Worm (Caenorhabditis elegans) whole organism, young adult: ENCODE measurements around the gene ZC155.4.

Source experiments
- B0019.2 ChIP-seq: fragments of 200-800 bp; sonication (Bioruptor generic); conservative IDR thresholded peaks from 2 replicates; pipeline ENCODE4 v1.3.6; 2022; ENCODE audit warnings: missing genetic modification reagents, missing genetic modification characterization, missing compliant biosample characterization
- C06A6.2 ChIP-seq: fragments of 200-800 bp; sonication (Bioruptor generic); conservative IDR thresholded peaks from 2 replicates; pipeline ENCODE4 v1.3.6; 2022; ENCODE audit warnings: missing genetic modification characterization, missing compliant biosample characterization
- F37B4.10 ChIP-seq: fragments of 200-800 bp; sonication (Bioruptor generic); IDR thresholded peaks from 2 replicates; pipeline ENCODE4 v1.3.6; 2022; ENCODE audit warnings: missing genetic modification characterization, missing compliant biosample characterization
- F39B2.1 ChIP-seq: fragments of 200-800 bp; sonication (Bioruptor generic); IDR thresholded peaks from 2 replicates; pipeline ENCODE4 v1.3.6; 2022; ENCODE audit warnings: missing genetic modification reagents, missing genetic modification characterization, missing compliant biosample characterization
- F49E8.2 ChIP-seq: sonication (generic microtip); optimal IDR thresholded peaks from 3 replicates; lab custom pipeline; 2017; ENCODE audit warnings: missing genetic modification characterization, mild to moderate bottlenecking, missing compliant biosample characterization, antibody characterized with exemption, moderate library complexity; ENCODE audit not compliant: insufficient read depth
- K12H6.12 ChIP-seq: fragments of 200-800 bp; sonication (Bioruptor generic); optimal IDR thresholded peaks from 2 replicates; lab custom pipeline; 2018; ENCODE audit warnings: mild to moderate bottlenecking, missing genetic modification characterization, missing compliant biosample characterization
- Y53F4B.3 ChIP-seq: fragments of 200-800 bp; sonication (Bioruptor generic); IDR thresholded peaks from 2 replicates; pipeline ENCODE4 v1.3.6; 2022; ENCODE audit warnings: missing genetic modification reagents, missing genetic modification characterization, missing compliant biosample characterization
- Y79H2A.3 ChIP-seq: fragments of 200-800 bp; sonication (Bioruptor generic); conservative IDR thresholded peaks from 2 replicates; pipeline ENCODE4 v1.3.6; 2022; ENCODE audit warnings: missing genetic modification reagents, missing genetic modification characterization, missing compliant biosample characterization
- Y95B8A.8 ChIP-seq: fragments of 200-800 bp; sonication (Bioruptor generic); IDR thresholded peaks from 2 replicates; pipeline ENCODE4 v1.3.6; 2022; ENCODE audit warnings: missing genetic modification reagents, missing genetic modification characterization, missing compliant biosample characterization
- aptf-2 ChIP-seq: fragments of 200-800 bp; sonication (Bioruptor generic); conservative IDR thresholded peaks from 2 replicates; pipeline ENCODE4 v1.3.6; 2022; ENCODE audit warnings: missing genetic modification reagents, missing genetic modification characterization, missing compliant biosample characterization
- aptf-3 ChIP-seq: fragments of 200-800 bp; sonication (Bioruptor generic); IDR thresholded peaks from 2 replicates; pipeline ENCODE4 v1.3.6; 2022; ENCODE audit warnings: missing genetic modification characterization, missing compliant biosample characterization
- attf-3 ChIP-seq: fragments of 200-800 bp; sonication (Bioruptor generic); conservative IDR thresholded peaks from 2 replicates; pipeline ENCODE4 v1.3.6; 2022; ENCODE audit warnings: missing genetic modification reagents, missing genetic modification characterization, missing compliant biosample characterization
- attf-5 ChIP-seq: fragments of 200-800 bp; sonication (Bioruptor generic); optimal IDR thresholded peaks from 2 replicates; lab custom pipeline; 2018; ENCODE audit warnings: mild to moderate bottlenecking, missing genetic modification characterization, missing compliant biosample characterization
- cebp-1 ChIP-seq, 2 experiments: fragments of 200-800 bp in 1 of 2; sonication (Bioruptor generic) in 1 of 2; sonication (generic microtip) in 1 of 2; IDR thresholded peaks in 1 of 2; optimal IDR thresholded peaks in 1 of 2; 2 replicates each; pipeline versions ENCODE4 v1.3.6 to Lab custom; 2017 to 2022; ENCODE audit warnings: missing compliant biosample characterization in 2 of 2, missing genetic modification characterization in 2 of 2, mild to moderate bottlenecking in 1 of 2, missing genetic modification reagents in 1 of 2, moderate library complexity in 1 of 2
- cebp-2 ChIP-seq: fragments of 200-800 bp; sonication (Bioruptor generic); IDR thresholded peaks from 2 replicates; pipeline ENCODE4 v1.3.6; 2022; ENCODE audit warnings: missing genetic modification characterization, missing compliant biosample characterization
- ceh-58 ChIP-seq: fragments of 200-800 bp; sonication (Bioruptor generic); IDR thresholded peaks from 2 replicates; pipeline ENCODE4 v1.3.6; 2022; ENCODE audit warnings: missing genetic modification characterization, missing compliant biosample characterization
- chd-7 ChIP-seq: sonication (generic microtip); optimal IDR thresholded peaks from 2 replicates; lab custom pipeline; 2016; ENCODE audit warnings: mild to moderate bottlenecking, missing genetic modification characterization, moderate library complexity, missing compliant biosample characterization
- dox-1 ChIP-seq: fragments of 200-800 bp; sonication (Bioruptor generic); IDR thresholded peaks from 2 replicates; pipeline ENCODE4 v1.3.6; 2022; ENCODE audit warnings: missing genetic modification reagents, missing genetic modification characterization, missing compliant biosample characterization
- dpff-1 ChIP-seq: sonication (generic microtip); optimal IDR thresholded peaks from 2 replicates; lab custom pipeline; 2017; ENCODE audit warnings: mild to moderate bottlenecking, missing genetic modification characterization, missing compliant biosample characterization
- efl-1 ChIP-seq: fragments of 150-350 bp; optimal IDR thresholded peaks from 2 replicates; lab custom pipeline; 2014; ENCODE audit warnings: missing biosample characterization, missing genetic modification reagents, missing genetic modification characterization
- egrh-3 ChIP-seq: fragments of 200-800 bp; sonication (Bioruptor generic); IDR thresholded peaks from 2 replicates; pipeline ENCODE4 v1.3.6; 2022; ENCODE audit warnings: missing genetic modification reagents, missing genetic modification characterization, missing compliant biosample characterization
- ekl-4 ChIP-seq: fragments of 200-800 bp; sonication (Bioruptor generic); IDR thresholded peaks from 2 replicates; pipeline ENCODE4 v1.3.6; 2022; ENCODE audit warnings: missing genetic modification reagents, missing genetic modification characterization, missing compliant biosample characterization
- him-1 ChIP-seq: sonication (generic microtip); optimal IDR thresholded peaks from 2 replicates; lab custom pipeline; 2016; ENCODE audit warnings: missing genotype, missing genetic modification reagents, missing genetic modification characterization, missing compliant biosample characterization
- hrde-1 ChIP-seq: sonication (generic microtip); optimal IDR thresholded peaks from 2 replicates; lab custom pipeline; 2016; ENCODE audit warnings: missing genetic modification characterization, mild to moderate bottlenecking, missing compliant biosample characterization, moderate library complexity, missing genotype, missing genetic modification reagents, borderline replicate concordance
- hsf-1 ChIP-seq: fragments of 200-800 bp; sonication (Bioruptor generic); IDR thresholded peaks from 2 replicates; pipeline ENCODE4 v1.3.6; 2022; ENCODE audit warnings: missing genetic modification reagents, missing genetic modification characterization, missing compliant biosample characterization
- let-526 ChIP-seq: fragments of 200-800 bp; sonication (Bioruptor generic); IDR thresholded peaks from 2 replicates; pipeline ENCODE4 v1.3.6; 2022; ENCODE audit warnings: missing genetic modification reagents, missing genetic modification characterization, missing compliant biosample characterization
- lsl-1 ChIP-seq: fragments of 200-800 bp; sonication (Bioruptor generic); optimal IDR thresholded peaks from 2 replicates; lab custom pipeline; 2018; ENCODE audit warnings: mild to moderate bottlenecking, missing genetic modification characterization, moderate library complexity, missing compliant biosample characterization
- madf-10 ChIP-seq: sonication (generic microtip); optimal IDR thresholded peaks from 2 replicates; lab custom pipeline; 2016; ENCODE audit warnings: mild to moderate bottlenecking, missing genetic modification characterization, missing compliant biosample characterization
- mcd-1 ChIP-seq: fragments of 200-800 bp; sonication (Bioruptor generic); IDR thresholded peaks from 2 replicates; pipeline ENCODE4 v1.3.6; 2022; ENCODE audit warnings: missing genetic modification reagents, missing genetic modification characterization, missing compliant biosample characterization
- mes-4 ChIP-seq: sonication (generic microtip); optimal IDR thresholded peaks from 2 replicates; lab custom pipeline; 2016; ENCODE audit warnings: missing genotype, missing genetic modification characterization, missing compliant biosample characterization
- nfya-2 ChIP-seq: fragments of 200-800 bp; sonication (Bioruptor generic); IDR thresholded peaks from 2 replicates; pipeline ENCODE4 v1.3.6; 2022; ENCODE audit warnings: missing genetic modification reagents, missing genetic modification characterization, missing compliant biosample characterization
- nhr-80 ChIP-seq: sonication (generic microtip); optimal IDR thresholded peaks from 2 replicates; lab custom pipeline; 2016; ENCODE audit warnings: missing genetic modification characterization, missing compliant biosample characterization
- nhr-90 ChIP-seq: sonication (generic microtip); optimal IDR thresholded peaks from 2 replicates; lab custom pipeline; 2016; ENCODE audit warnings: missing genotype, mild to moderate bottlenecking, missing genetic modification characterization, missing compliant biosample characterization
- pbrm-1 ChIP-seq: fragments of 200-800 bp; sonication (Bioruptor generic); IDR thresholded peaks from 2 replicates; pipeline ENCODE4 v1.3.6; 2022; ENCODE audit warnings: missing genetic modification reagents, missing genetic modification characterization, missing compliant biosample characterization
- rpc-1 ChIP-seq, 2 experiments: fragments of 150-350 bp in 1 of 2; sonication (generic microtip) in 1 of 2; optimal IDR thresholded peaks; 2 replicates each; lab custom pipeline; 2014 to 2018; ENCODE audit warnings: missing biosample characterization in 1 of 2, missing genetic modification characterization in 1 of 2, missing genetic modification reagents in 1 of 2, missing genotype in 1 of 2
- snpc-1.3 ChIP-seq: sonication (generic microtip); optimal IDR thresholded peaks from 2 replicates; lab custom pipeline; 2017; ENCODE audit warnings: missing genetic modification characterization, mild to moderate bottlenecking, missing compliant biosample characterization, antibody characterized with exemption, moderate library complexity, missing genotype, missing genetic modification reagents; ENCODE audit not compliant: insufficient read depth
- tbp1 ChIP-seq: fragments of 200-800 bp; sonication (Bioruptor generic); optimal IDR thresholded peaks from 2 replicates; lab custom pipeline; 2018; ENCODE audit warnings: mild to moderate bottlenecking, missing genetic modification characterization, missing compliant biosample characterization
- tlf-1 ChIP-seq: fragments of 200-800 bp; sonication (Bioruptor generic); optimal IDR thresholded peaks from 2 replicates; lab custom pipeline; 2018; ENCODE audit warnings: mild to moderate bottlenecking, missing genetic modification characterization, missing compliant biosample characterization
- ztf-25 ChIP-seq: fragments of 200-800 bp; sonication (Bioruptor generic); IDR thresholded peaks from 2 replicates; pipeline ENCODE4 v1.3.6; 2022; ENCODE audit warnings: missing genetic modification reagents, missing genetic modification characterization, missing compliant biosample characterization

Gene ZC155.4

ce11 chrIII:5227831-5228467 is 12.7 kb upstream of the ZC155.4 start, which contains the start of the genes C34E10.12, C34E10.10 and atp-2 (continued):
- TF ChIP-seq F49E8.2 (tag; lab: Kevin White, UChicago) (peak; percentile 72), chd-7 (tag; lab: Kevin White, UChicago) (no peak), egrh-3 (GFP tag; lab: Robert Waterston, UW) (peak; percentile 50), C06A6.2 (GFP tag; lab: Robert Waterston, UW) (peak; percentile 46; the same call in 1 of the 2 replicates), aptf-3 (GFP tag; lab: Robert Waterston, UW) (no peak), tbp1 (GFP tag; lab: Kevin White, UChicago) (peak; percentile 61), Y79H2A.3 (GFP tag; lab: Robert Waterston, UW) (no peak), Y53F4B.3 (GFP tag; lab: Robert Waterston, UW) (no peak), Y95B8A.8 (no peak), K12H6.12 (tag; lab: Kevin White, UChicago) (no peak), lsl-1 (GFP tag; lab: Kevin White, UChicago) (peak; percentile 47), hrde-1 (tag; lab: Kevin White, UChicago) (no peak), ekl-4 (GFP tag; lab: Robert Waterston, UW) (peak; percentile 59), snpc-1.3 (tag; lab: Kevin White, UChicago) (peak; percentile 62), dpff-1 (tag; lab: Kevin White, UChicago) (no peak), tlf-1 (GFP tag; lab: Kevin White, UChicago) (peak; percentile 13), dox-1 (GFP tag; lab: Robert Waterston, UW) (peak; percentile 56), F39B2.1 (GFP tag; lab: Robert Waterston, UW) (no peak), rpc-1 (optimal IDR thresholded peaks at IDR 0.05; lab: Kevin White, UChicago) (peak; percentile 25), rpc-1 (tag; optimal IDR thresholded peaks at IDR 0.05; lab: Kevin White, UChicago) (no peak), cebp-2 (no peak), nhr-90 (tag; lab: Kevin White, UChicago) (no peak), aptf-2 (GFP tag; lab: Robert Waterston, UW) (no peak), nfya-2 (no peak), attf-3 (peak; percentile 57; the same call in 1 of the 2 replicates), F37B4.10 (GFP tag; lab: Robert Waterston, UW) (no peak), ceh-58 (no peak), pbrm-1 (peak; percentile 50; the same call in 1 of the 2 replicates), madf-10 (tag; lab: Kevin White, UChicago) (peak; percentile 54), B0019.2 (GFP tag; lab: Robert Waterston, UW) (no peak), efl-1 (GFP tag; lab: Kevin White, UChicago) (no peak)

ce11 chrIII:5225321-5225720 is 10.0 kb upstream of the ZC155.4 start, which contains the start of gene nex-1:
nex-1 (plus strand) TSS chrIII:5225621.
- peak; percentile 10 for TF ChIP-seq efl-1 (GFP tag; lab: Kevin White, UChicago)
- peak; percentile 68 for TF ChIP-seq lsl-1 (GFP tag; lab: Kevin White, UChicago)
- no peak for TF ChIP-seq mcd-1 (GFP tag; lab: Robert Waterston, UW)
- no peak for TF ChIP-seq dox-1 (GFP tag; lab: Robert Waterston, UW)
- TF ChIP-seq snpc-1.3 (tag; lab: Kevin White, UChicago): peak; percentile 13
- TF ChIP-seq hsf-1: no peak
- TF ChIP-seq ztf-25: no peak
- no peak for TF ChIP-seq let-526
- TF ChIP-seq, all 124 proteins: peak for 3

- TF ChIP-seq ceh-58 (no peak), nhr-80 (tag; lab: Kevin White, UChicago) (peak; percentile 66), attf-5 (GFP tag; lab: Kevin White, UChicago) (peak; percentile 29), mes-4 (no peak), cebp-1 (GFP tag; IDR thresholded peaks at IDR 0.05; lab: Robert Waterston, UW) (peak; percentile 78), cebp-1 (tag; optimal IDR thresholded peaks at IDR 0.05; lab: Kevin White, UChicago) (peak; percentile 88), him-1 (tag; lab: Kevin White, UChicago) (no peak)
These were observed 9.6 kb upstream of the ZC155.4 start for ce11 chrIII:5224908-5225307.
